Worm (Caenorhabditis elegans) whole organism, young adult: ENCODE measurements around the gene F15B9.8.

Source experiments
- B0019.2 ChIP-seq: fragments of 200-800 bp; sonication (Bioruptor generic); conservative IDR thresholded peaks from 2 replicates; pipeline ENCODE4 v1.3.6; 2022; ENCODE audit warnings: missing genetic modification reagents, missing genetic modification characterization, missing compliant biosample characterization
- B0035.1 ChIP-seq: sonication (generic microtip); optimal IDR thresholded peaks from 2 replicates; lab custom pipeline; 2016; ENCODE audit warnings: missing genetic modification characterization, mild to moderate bottlenecking, missing compliant biosample characterization, missing genotype, missing genetic modification reagents
- F22D6.2 ChIP-seq: sonication (generic microtip); optimal IDR thresholded peaks from 2 replicates; lab custom pipeline; 2016; ENCODE audit warnings: mild to moderate bottlenecking, missing genetic modification characterization, missing compliant biosample characterization
- F37B4.10 ChIP-seq: fragments of 200-800 bp; sonication (Bioruptor generic); IDR thresholded peaks from 2 replicates; pipeline ENCODE4 v1.3.6; 2022; ENCODE audit warnings: missing genetic modification characterization, missing compliant biosample characterization
- F57C9.4 ChIP-seq: sonication (generic microtip); optimal IDR thresholded peaks from 2 replicates; lab custom pipeline; 2017; ENCODE audit warnings: mild to moderate bottlenecking, missing genetic modification characterization, missing compliant biosample characterization
- T26A5.8 ChIP-seq: sonication (generic microtip); optimal IDR thresholded peaks from 2 replicates; lab custom pipeline; 2016; ENCODE audit warnings: missing genetic modification characterization, missing compliant biosample characterization
- Y67H2A.10 ChIP-seq: fragments of 200-800 bp; sonication (Bioruptor generic); conservative IDR thresholded peaks from 2 replicates; pipeline ENCODE4 v1.3.6; 2022; ENCODE audit warnings: missing genetic modification reagents, missing genetic modification characterization, missing compliant biosample characterization
- Y79H2A.3 ChIP-seq: fragments of 200-800 bp; sonication (Bioruptor generic); conservative IDR thresholded peaks from 2 replicates; pipeline ENCODE4 v1.3.6; 2022; ENCODE audit warnings: missing genetic modification reagents, missing genetic modification characterization, missing compliant biosample characterization
- Y95B8A.8 ChIP-seq: fragments of 200-800 bp; sonication (Bioruptor generic); IDR thresholded peaks from 2 replicates; pipeline ENCODE4 v1.3.6; 2022; ENCODE audit warnings: missing genetic modification reagents, missing genetic modification characterization, missing compliant biosample characterization
- aptf-2 ChIP-seq: fragments of 200-800 bp; sonication (Bioruptor generic); conservative IDR thresholded peaks from 2 replicates; pipeline ENCODE4 v1.3.6; 2022; ENCODE audit warnings: missing genetic modification reagents, missing genetic modification characterization, missing compliant biosample characterization
- aptf-3 ChIP-seq: fragments of 200-800 bp; sonication (Bioruptor generic); IDR thresholded peaks from 2 replicates; pipeline ENCODE4 v1.3.6; 2022; ENCODE audit warnings: missing genetic modification characterization, missing compliant biosample characterization
- atf-7 ChIP-seq: sonication (generic microtip); optimal IDR thresholded peaks from 2 replicates; lab custom pipeline; 2017; ENCODE audit warnings: mild to moderate bottlenecking, missing genetic modification characterization, missing compliant biosample characterization
- attf-3 ChIP-seq: fragments of 200-800 bp; sonication (Bioruptor generic); conservative IDR thresholded peaks from 2 replicates; pipeline ENCODE4 v1.3.6; 2022; ENCODE audit warnings: missing genetic modification reagents, missing genetic modification characterization, missing compliant biosample characterization
- attf-5 ChIP-seq: fragments of 200-800 bp; sonication (Bioruptor generic); optimal IDR thresholded peaks from 2 replicates; lab custom pipeline; 2018; ENCODE audit warnings: mild to moderate bottlenecking, missing genetic modification characterization, missing compliant biosample characterization
- bed-1 ChIP-seq: fragments of 200-800 bp; sonication (Bioruptor generic); IDR thresholded peaks from 2 replicates; pipeline ENCODE4 v1.3.6; 2022; ENCODE audit warnings: missing genetic modification reagents, missing genetic modification characterization, missing compliant biosample characterization
- ccch-3 ChIP-seq: fragments of 200-800 bp; sonication (Bioruptor generic); optimal IDR thresholded peaks from 2 replicates; lab custom pipeline; 2018; ENCODE audit warnings: mild to moderate bottlenecking, missing genetic modification characterization, missing compliant biosample characterization
- cebp-2 ChIP-seq: fragments of 200-800 bp; sonication (Bioruptor generic); IDR thresholded peaks from 2 replicates; pipeline ENCODE4 v1.3.6; 2022; ENCODE audit warnings: missing genetic modification characterization, missing compliant biosample characterization
- ceh-100 ChIP-seq: fragments of 200-800 bp; sonication (Bioruptor generic); IDR thresholded peaks from 2 replicates; pipeline ENCODE4 v1.3.6; 2022; ENCODE audit warnings: missing genetic modification reagents, missing genetic modification characterization, missing compliant biosample characterization
- ceh-58 ChIP-seq: fragments of 200-800 bp; sonication (Bioruptor generic); IDR thresholded peaks from 2 replicates; pipeline ENCODE4 v1.3.6; 2022; ENCODE audit warnings: missing genetic modification characterization, missing compliant biosample characterization
- chd-7 ChIP-seq: sonication (generic microtip); optimal IDR thresholded peaks from 2 replicates; lab custom pipeline; 2016; ENCODE audit warnings: mild to moderate bottlenecking, missing genetic modification characterization, moderate library complexity, missing compliant biosample characterization
- dpl-1 ChIP-seq: fragments of 150-350 bp; optimal IDR thresholded peaks from 2 replicates; lab custom pipeline; 2014; ENCODE audit warnings: missing biosample characterization, missing genetic modification reagents, missing genetic modification characterization
- egl-18 ChIP-seq: fragments of 200-800 bp; sonication (Bioruptor generic); IDR thresholded peaks from 2 replicates; pipeline ENCODE4 v1.3.6; 2022; ENCODE audit warnings: missing genetic modification reagents, missing genetic modification characterization, missing compliant biosample characterization
- egrh-3 ChIP-seq: fragments of 200-800 bp; sonication (Bioruptor generic); IDR thresholded peaks from 2 replicates; pipeline ENCODE4 v1.3.6; 2022; ENCODE audit warnings: missing genetic modification reagents, missing genetic modification characterization, missing compliant biosample characterization
- ets-4 ChIP-seq: fragments of 200-800 bp; sonication (Bioruptor generic); optimal IDR thresholded peaks from 2 replicates; lab custom pipeline; 2018; ENCODE audit warnings: mild to moderate bottlenecking, missing genetic modification characterization, missing compliant biosample characterization
- gei-17 ChIP-seq: fragments of 200-800 bp; sonication (Bioruptor generic); optimal IDR thresholded peaks from 2 replicates; lab custom pipeline; 2018; ENCODE audit warnings: mild to moderate bottlenecking, missing genetic modification characterization, missing compliant biosample characterization
- him-1 ChIP-seq: sonication (generic microtip); optimal IDR thresholded peaks from 2 replicates; lab custom pipeline; 2016; ENCODE audit warnings: missing genotype, missing genetic modification reagents, missing genetic modification characterization, missing compliant biosample characterization
- hmg-1.2 ChIP-seq: fragments of 200-800 bp; sonication (Bioruptor generic); IDR thresholded peaks from 2 replicates; pipeline ENCODE4 v1.3.6; 2022; ENCODE audit warnings: missing genetic modification reagents, missing genetic modification characterization, missing compliant biosample characterization
- hmg-20 ChIP-seq: fragments of 200-800 bp; sonication (Bioruptor generic); IDR thresholded peaks from 2 replicates; pipeline ENCODE4 v1.3.6; 2022; ENCODE audit warnings: missing genetic modification reagents, missing genetic modification characterization, missing compliant biosample characterization
- hsf-1 ChIP-seq: fragments of 200-800 bp; sonication (Bioruptor generic); IDR thresholded peaks from 2 replicates; pipeline ENCODE4 v1.3.6; 2022; ENCODE audit warnings: missing genetic modification reagents, missing genetic modification characterization, missing compliant biosample characterization
- lag-1 ChIP-seq: fragments of 200-800 bp; sonication (Bioruptor generic); IDR thresholded peaks from 2 replicates; pipeline ENCODE4 v1.3.6; 2022; ENCODE audit warnings: missing genetic modification reagents, missing genetic modification characterization, missing compliant biosample characterization
- let-526 ChIP-seq: fragments of 200-800 bp; sonication (Bioruptor generic); IDR thresholded peaks from 2 replicates; pipeline ENCODE4 v1.3.6; 2022; ENCODE audit warnings: missing genetic modification reagents, missing genetic modification characterization, missing compliant biosample characterization
- lin-26 ChIP-seq: fragments of 200-800 bp; sonication (Bioruptor generic); IDR thresholded peaks from 2 replicates; pipeline ENCODE4 v1.3.6; 2022; ENCODE audit warnings: missing genetic modification reagents, missing genetic modification characterization, missing compliant biosample characterization
- lin-35 ChIP-seq, 3 experiments: fragments of 150-350 bp in 2 of 3; sonication (generic microtip) in 1 of 3; optimal IDR thresholded peaks; 2 replicates each; lab custom pipeline; 2014 to 2018; ENCODE audit warnings: missing biosample characterization in 3 of 3, missing genetic modification characterization in 3 of 3, missing genetic modification reagents in 3 of 3
- lsy-27 ChIP-seq: sonication (generic microtip); optimal IDR thresholded peaks from 2 replicates; lab custom pipeline; 2017; ENCODE audit warnings: missing genetic modification characterization, mild to moderate bottlenecking, missing compliant biosample characterization, antibody characterized with exemption, missing genotype, borderline replicate concordance; ENCODE audit not compliant: insufficient read depth
- madf-10 ChIP-seq: sonication (generic microtip); optimal IDR thresholded peaks from 2 replicates; lab custom pipeline; 2016; ENCODE audit warnings: mild to moderate bottlenecking, missing genetic modification characterization, missing compliant biosample characterization
- madf-6 ChIP-seq: fragments of 200-800 bp; sonication (Bioruptor generic); IDR thresholded peaks from 2 replicates; pipeline ENCODE4 v1.3.6; 2022; ENCODE audit warnings: missing genetic modification reagents, missing genetic modification characterization, missing compliant biosample characterization
- madf-8 ChIP-seq: fragments of 200-800 bp; sonication (Bioruptor generic); conservative IDR thresholded peaks from 2 replicates; pipeline ENCODE4 v1.3.6; 2022; ENCODE audit warnings: missing genetic modification reagents, missing genetic modification characterization, missing compliant biosample characterization
- mcd-1 ChIP-seq: fragments of 200-800 bp; sonication (Bioruptor generic); IDR thresholded peaks from 2 replicates; pipeline ENCODE4 v1.3.6; 2022; ENCODE audit warnings: missing genetic modification reagents, missing genetic modification characterization, missing compliant biosample characterization
- mel-28 ChIP-seq: sonication (generic microtip); optimal IDR thresholded peaks from 2 replicates; lab custom pipeline; 2016; ENCODE audit warnings: borderline replicate concordance, mild to moderate bottlenecking, missing genetic modification characterization, missing compliant biosample characterization
- nfyb-1 ChIP-seq: fragments of 200-800 bp; sonication (Bioruptor generic); IDR thresholded peaks from 2 replicates; pipeline ENCODE4 v1.3.6; 2022; ENCODE audit warnings: missing genetic modification reagents, missing genetic modification characterization, missing compliant biosample characterization
- nhr-120 ChIP-seq: fragments of 200-800 bp; sonication (Bioruptor generic); IDR thresholded peaks from 2 replicates; pipeline ENCODE4 v1.3.6; 2022; ENCODE audit warnings: missing genetic modification characterization, missing compliant biosample characterization
- nhr-90 ChIP-seq: sonication (generic microtip); optimal IDR thresholded peaks from 2 replicates; lab custom pipeline; 2016; ENCODE audit warnings: missing genotype, mild to moderate bottlenecking, missing genetic modification characterization, missing compliant biosample characterization
- pha-4 ChIP-seq: fragments of 150-350 bp; sonication (generic microtip); optimal IDR thresholded peaks from 2 replicates; lab custom pipeline; 2014; ENCODE audit warnings: missing biosample characterization, missing genetic modification reagents, missing genetic modification characterization
- rcor-1 ChIP-seq: fragments of 200-800 bp; sonication (Bioruptor generic); IDR thresholded peaks from 2 replicates; pipeline ENCODE4 v1.3.6; 2022; ENCODE audit warnings: missing genetic modification reagents, missing genetic modification characterization, missing compliant biosample characterization
- sdz-38 ChIP-seq: sonication (generic microtip); optimal IDR thresholded peaks from 2 replicates; lab custom pipeline; 2016; ENCODE audit warnings: missing genotype, missing genetic modification characterization, missing compliant biosample characterization
- snpc-1.3 ChIP-seq: sonication (generic microtip); optimal IDR thresholded peaks from 2 replicates; lab custom pipeline; 2017; ENCODE audit warnings: missing genetic modification characterization, mild to moderate bottlenecking, missing compliant biosample characterization, antibody characterized with exemption, moderate library complexity, missing genotype, missing genetic modification reagents; ENCODE audit not compliant: insufficient read depth
- sptf-2 ChIP-seq: fragments of 200-800 bp; sonication (Bioruptor generic); optimal IDR thresholded peaks from 2 replicates; lab custom pipeline; 2018; ENCODE audit warnings: mild to moderate bottlenecking, missing genetic modification characterization, missing compliant biosample characterization
- unc-62 ChIP-seq: fragments of 150-350 bp; optimal IDR thresholded peaks from 2 replicates; lab custom pipeline; 2014; ENCODE audit warnings: missing biosample characterization, missing genetic modification reagents, missing genetic modification characterization
- ztf-22 ChIP-seq: fragments of 200-800 bp; sonication (Bioruptor generic); optimal IDR thresholded peaks from 2 replicates; lab custom pipeline; 2018; ENCODE audit warnings: mild to moderate bottlenecking, missing genetic modification characterization, moderate library complexity, missing compliant biosample characterization
- ztf-26 ChIP-seq: sonication (generic microtip); optimal IDR thresholded peaks from 2 replicates; lab custom pipeline; 2017; ENCODE audit warnings: missing genetic modification characterization, missing compliant biosample characterization

F15B9.8 gene

ce11 chrV:13006754-13007153 lies 18.4 kb downstream of the F15B9.8 start (continued):
- TF ChIP-seq B0019.2 (GFP tag; lab: Robert Waterston, UW) (no peak), pha-4 (no peak), dpl-1 (GFP tag; lab: Kevin White, UChicago) (no peak), unc-62 (no peak), lag-1 (GFP tag; lab: Robert Waterston, UW) (no peak), ceh-58 (GFP tag; lab: Robert Waterston, UW) (no peak), hmg-20 (GFP tag; lab: Robert Waterston, UW) (no peak), lin-26 (no peak; the same call in 1 of the 2 replicates), sdz-38 (tag; lab: Kevin White, UChicago) (no peak), Y95B8A.8 (no peak), atf-7 (no peak), F37B4.10 (GFP tag; lab: Robert Waterston, UW) (no peak), F22D6.2 (tag; lab: Kevin White, UChicago) (no peak), mel-28 (tag; lab: Kevin White, UChicago) (no peak), egl-18 (no peak), let-526 (GFP tag; lab: Robert Waterston, UW) (no peak), F57C9.4 (tag; lab: Kevin White, UChicago) (no peak), Y67H2A.10 (GFP tag; lab: Robert Waterston, UW) (no peak), madf-10 (tag; lab: Kevin White, UChicago) (no peak), chd-7 (tag; lab: Kevin White, UChicago) (no peak), lin-35 (GFP tag; optimal IDR thresholded peaks at IDR 0.05; lab: Kevin White, UChicago) (no peak), cebp-2 (GFP tag; lab: Robert Waterston, UW) (no peak), egrh-3 (GFP tag; lab: Robert Waterston, UW) (no peak), aptf-3 (GFP tag; lab: Robert Waterston, UW) (no peak), B0035.1 (tag; lab: Kevin White, UChicago) (no peak), ceh-100 (GFP tag; lab: Robert Waterston, UW) (no peak), madf-8 (no peak), ztf-22 (GFP tag; lab: Kevin White, UChicago) (no peak), snpc-1.3 (peak; percentile 43), attf-5 (GFP tag; lab: Kevin White, UChicago) (no peak), him-1 (tag; lab: Kevin White, UChicago) (no peak), bed-1 (GFP tag; lab: Robert Waterston, UW) (no peak), madf-6 (GFP tag; lab: Robert Waterston, UW) (peak; percentile 49; the same call in 1 of the 2 replicates), aptf-2 (GFP tag; lab: Robert Waterston, UW) (no peak), nhr-120 (no peak), sptf-2 (no peak), mcd-1 (no peak), rcor-1 (GFP tag; lab: Robert Waterston, UW) (no peak), lsy-27 (tag; lab: Kevin White, UChicago) (no peak), ztf-26 (tag; lab: Kevin White, UChicago) (no peak), ccch-3 (GFP tag; lab: Kevin White, UChicago) (no peak), Y79H2A.3 (GFP tag; lab: Robert Waterston, UW) (no peak), hmg-1.2 (0 out of 2 replicates have a peak, but pooled peaks have one; percentile 14), gei-17 (GFP tag; lab: Kevin White, UChicago) (no peak), T26A5.8 (tag; lab: Kevin White, UChicago) (no peak), nfyb-1 (GFP tag; lab: Robert Waterston, UW) (no peak), hsf-1 (GFP tag; lab: Robert Waterston, UW) (peak; percentile 47; the same call in 1 of the 2 replicates), attf-3 (GFP tag; lab: Robert Waterston, UW) (no peak), nhr-90 (tag; lab: Kevin White, UChicago) (no peak), ets-4 (GFP tag; lab: Kevin White, UChicago) (no peak)
